Worm (Caenorhabditis elegans): Measurements from ENCODE around the gene hlh-26.

ce11 chrII:5515542-5515941, 18.0 kb downstream of the hlh-26 start, which contains the start of gene ZK177.3:
- TF ChIP-seq unc-55 (GFP tag; optimal IDR thresholded peaks at IDR 0.05), result no peak
- no peak for TF ChIP-seq nfya-1 (tag; optimal IDR thresholded peaks at IDR 0.05)
- no peak for TF ChIP-seq tbx-2 (tag; optimal IDR thresholded peaks at IDR 0.05)
- TF ChIP-seq dve-1 (tag; optimal IDR thresholded peaks at IDR 0.05), result no peak
- TF ChIP-seq pha-4 (tag; optimal IDR thresholded peaks at IDR 0.05), result no peak
- no peak for TF ChIP-seq ref-2 (tag; optimal IDR thresholded peaks at IDR 0.05)
- no peak for TF ChIP-seq ceh-48 (tag; optimal IDR thresholded peaks at IDR 0.05)
- TF ChIP-seq K02D7.2 (tag; optimal IDR thresholded peaks at IDR 0.05), result no peak
- no peak for TF ChIP-seq hlh-30 (tag; optimal IDR thresholded peaks at IDR 0.05; ENCODE audit: insufficient read depth)
- no peak for TF ChIP-seq tbx-7 (tag; optimal IDR thresholded peaks at IDR 0.05)

Measured in whole organism, late embryonic.